Worm (Caenorhabditis elegans) whole organism, L4 larva: ENCODE results near the gene F32F2.4.

Experiments used
- aha-1 ChIP-seq: fragments of 150-350 bp; peaks from one replicate; lab custom pipeline; 2014; ENCODE audit warnings: missing biosample characterization, missing genetic modification characterization
- fos-1 ChIP-seq: fragments of 150-350 bp; optimal IDR thresholded peaks from 2 replicates; lab custom pipeline; 2014; ENCODE audit warnings: missing biosample characterization, missing genetic modification characterization
- jun-1 ChIP-seq: fragments of 150-350 bp; optimal IDR thresholded peaks from 2 replicates; lab custom pipeline; 2014; ENCODE audit warnings: missing biosample characterization, missing genetic modification reagents, missing genetic modification characterization
- lin-39 ChIP-seq: fragments of 150-350 bp; optimal IDR thresholded peaks from 2 replicates; lab custom pipeline; 2014; ENCODE audit warnings: missing biosample characterization, missing genetic modification reagents, missing genetic modification characterization
- mdt-29 ChIP-seq: fragments of 200-800 bp; sonication (Bioruptor generic); IDR thresholded peaks from 2 replicates; pipeline ENCODE4 v1.3.6; 2022; ENCODE audit warnings: missing genetic modification reagents, missing genetic modification characterization, missing compliant biosample characterization
- nhr-11 ChIP-seq: fragments of 150-350 bp; optimal IDR thresholded peaks from 2 replicates; lab custom pipeline; 2014; ENCODE audit warnings: missing biosample characterization, missing genetic modification characterization
- nhr-237 ChIP-seq: sonication (generic microtip); optimal IDR thresholded peaks from 2 replicates; lab custom pipeline; 2017; ENCODE audit warnings: missing biosample characterization, missing genetic modification characterization
- php-3 ChIP-seq: fragments of 200-800 bp; sonication (Bioruptor generic); IDR thresholded peaks from 2 replicates; pipeline ENCODE4 v1.3.6; 2022; ENCODE audit warnings: missing genetic modification reagents, missing genetic modification characterization, missing compliant biosample characterization
- skn-1 ChIP-seq: fragments of 150-350 bp; optimal IDR thresholded peaks from 2 replicates; lab custom pipeline; 2014; ENCODE audit warnings: missing biosample characterization, missing genetic modification characterization
- unc-62 ChIP-seq, 3 experiments: fragments of 150-350 bp in 1 of 3; sonication (generic microtip); optimal IDR thresholded peaks in 2 of 3; peaks in 1 of 3; 1 replicate in 1 of 3; 2 replicates in 2 of 3; lab custom pipeline; 2014 to 2017; ENCODE audit warnings: missing biosample characterization in 3 of 3, missing genetic modification characterization in 3 of 3, missing genetic modification reagents in 3 of 3, missing genotype in 1 of 3
- zfp-2 ChIP-seq: sonication (generic microtip); optimal IDR thresholded peaks from 2 replicates; lab custom pipeline; 2016; ENCODE audit warnings: mild to moderate bottlenecking, missing genetic modification characterization, missing compliant biosample characterization
- ztf-11 ChIP-seq: fragments of 150-350 bp; optimal IDR thresholded peaks from 2 replicates; lab custom pipeline; 2014; ENCODE audit warnings: missing biosample characterization, missing genetic modification characterization

- TF ChIP-seq mdt-29 (no peak), fos-1 (no peak), zfp-2 (no peak), nhr-11 (no peak), lin-39 (tag; lab: Kevin White, UChicago) (no peak), ztf-11 (tag; lab: Kevin White, UChicago) (no peak), nhr-237 (tag; lab: Kevin White, UChicago) (no peak), jun-1 (no peak), unc-62 (GFP tag; optimal IDR thresholded peaks at IDR 0.05 in 1 of 2; lab: Kevin White, UChicago) (no peak), unc-62 (tag; optimal IDR thresholded peaks at IDR 0.05; lab: Kevin White, UChicago) (no peak), aha-1 (tag; lab: Kevin White, UChicago) (no peak), php-3 (GFP tag; lab: Robert Waterston, UW) (no peak), skn-1 (tag; lab: Kevin White, UChicago) (no peak)
Observed at ce11 chrV:13252862-13253261, 23.2 kb upstream of the F32F2.4 start.
